Worm (Caenorhabditis elegans): ENCODE measurements around the gene nfu-1.

DNA sequence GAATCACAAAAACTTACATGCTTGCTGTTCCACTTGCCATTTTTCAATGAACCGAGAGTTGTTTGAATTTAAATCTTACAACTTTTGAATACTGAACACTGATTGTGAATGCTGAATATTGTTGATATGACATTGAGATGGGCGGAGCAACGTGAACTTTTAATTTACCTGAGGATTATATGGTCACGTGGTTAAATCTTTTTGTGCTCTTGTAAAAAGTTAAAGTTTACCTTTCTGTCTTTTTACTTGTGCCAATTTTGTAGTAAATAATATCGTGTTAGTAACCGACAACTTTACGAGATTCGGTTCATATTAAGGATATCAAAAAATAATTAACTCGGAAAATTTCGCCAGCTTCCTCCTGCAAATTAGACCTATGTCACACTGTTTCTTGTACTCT is 35.0 kb upstream of the nfu-1 start, which contains the start of gene Y43C5B.2:
- TF ChIP-seq lin-54 (GFP tag; optimal IDR thresholded peaks at IDR 0.05) (no peak), dpl-1 (GFP tag; optimal IDR thresholded peaks at IDR 0.05) (no peak), F37B4.10 (GFP tag; IDR thresholded peaks at IDR 0.05) (no peak), aptf-3 (GFP tag; IDR thresholded peaks at IDR 0.05) (no peak), rec-8 (tag; optimal IDR thresholded peaks at IDR 0.05) (no peak), Y53G8AR.9 (GFP tag; conservative IDR thresholded peaks at IDR 0.05) (no peak), him-1 (tag; optimal IDR thresholded peaks at IDR 0.05) (no peak), efl-1 (GFP tag; optimal IDR thresholded peaks at IDR 0.05) (no peak), zfh-2 (GFP tag; conservative IDR thresholded peaks at IDR 0.05) (no peak), lir-1 (GFP tag; conservative IDR thresholded peaks at IDR 0.05) (no peak), F52B5.7 (tag; optimal IDR thresholded peaks at IDR 0.05) (no peak), fkh-3 (tag; optimal IDR thresholded peaks at IDR 0.05) (no peak), ztf-6 (GFP tag; IDR thresholded peaks at IDR 0.05) (no peak)

Data from whole organism, young adult.